Worm (Caenorhabditis elegans): Measurements from ENCODE around the gene cox-14.

DNA sequence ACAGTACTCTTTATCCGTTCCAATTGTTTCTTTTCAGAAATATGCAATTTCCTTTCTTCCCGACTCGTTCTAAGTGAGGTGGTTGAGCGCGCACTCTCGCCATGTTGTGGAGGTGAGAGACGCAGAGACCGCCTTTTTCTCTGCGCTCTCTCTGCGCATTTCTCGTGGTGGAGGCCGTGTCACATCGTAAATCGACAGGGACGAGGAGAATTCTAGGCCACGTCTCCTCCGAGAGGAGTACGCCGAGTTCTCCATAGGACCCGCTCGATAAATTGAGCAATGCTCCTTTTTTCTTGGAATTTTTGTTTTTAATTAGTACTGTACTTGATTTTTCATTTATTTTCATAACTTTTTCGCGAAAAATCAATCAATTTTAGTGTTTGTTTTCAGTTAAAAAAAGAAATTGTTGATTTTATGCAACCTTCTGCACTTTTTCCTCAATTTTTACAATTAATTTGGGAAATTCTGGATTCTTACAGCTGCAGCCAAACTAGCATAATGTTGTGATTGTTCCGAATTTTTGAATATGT is 52.1 kb downstream of the cox-14 start, which contains the start of gene cnk-1:
- TF ChIP-seq snpc-4 (tag; optimal IDR thresholded peaks at IDR 0.05) (no peak), zag-1 (tag; optimal IDR thresholded peaks at IDR 0.05) (no peak), elt-3 (tag; optimal IDR thresholded peaks at IDR 0.05) (no peak), unc-86 (tag; optimal IDR thresholded peaks at IDR 0.05) (peak; percentile 87), ama-1 (optimal IDR thresholded peaks at IDR 0.05) (no peak), unc-130 (tag; optimal IDR thresholded peaks at IDR 0.05) (no peak), aly-2 (tag; optimal IDR thresholded peaks at IDR 0.05) (no peak), irx-1 (tag; optimal IDR thresholded peaks at IDR 0.05) (peak; percentile 86)
